Worm (Caenorhabditis elegans): Measurements from ENCODE around the gene cin-4.

DNA sequence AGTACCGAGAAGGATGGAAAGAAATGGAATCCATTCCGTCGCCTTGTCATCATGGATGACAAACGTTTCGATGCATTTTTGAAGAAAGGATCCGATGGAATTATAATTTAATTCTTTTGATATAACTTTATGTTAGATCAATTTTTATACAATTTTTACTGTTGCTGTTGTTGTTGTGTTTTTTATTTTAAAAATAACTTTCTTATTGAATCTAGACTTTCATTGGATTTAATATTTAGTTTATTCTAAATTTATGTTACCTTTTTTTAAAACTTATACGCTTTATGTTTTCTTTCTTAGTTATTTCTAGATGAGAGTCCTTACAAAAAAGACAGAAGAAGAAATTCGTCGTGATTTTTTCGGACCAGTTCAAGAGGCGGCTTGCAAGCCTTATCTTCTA lies 16.9 kb downstream of the cin-4 start, which contains the start of gene ZK1127.3:
- TF ChIP-seq daf-12 (tag; optimal IDR thresholded peaks at IDR 0.05): no peak
- TF ChIP-seq mdl-1 (tag; optimal IDR thresholded peaks at IDR 0.05): no peak

Measured in whole organism, L4 larva.